Fruit fly (Drosophila melanogaster) whole organism, embryonic: ENCODE measurements around the gene Cep135.

ENCODE experiments used
- ATbp ChIP-seq: fragments of 200-800 bp; sonication (Bioruptor generic); optimal IDR thresholded peaks from 2 replicates; lab custom pipeline; 2017; ENCODE audit warnings: missing biosample characterization, mild to moderate bottlenecking, missing genetic modification characterization, missing genetic modification reagents
- Adf1 ChIP-seq: fragments of 200-800 bp; sonication (Bioruptor generic); IDR thresholded peaks from 2 replicates; pipeline ENCODE4 v1.3.6; 2022; ENCODE audit warnings: missing biosample characterization, missing genetic modification characterization
- Aef1 ChIP-seq: fragments of 200-800 bp; sonication (Bioruptor generic); IDR thresholded peaks from 3 replicates; pipeline ENCODE4 v1.3.6; 2022; ENCODE audit warnings: missing biosample characterization, missing genetic modification characterization
- BEAF-32 ChIP-seq: fragments of 200-800 bp; sonication (Bioruptor generic); optimal IDR thresholded peaks from 3 replicates; lab custom pipeline; 2017; ENCODE audit warnings: missing biosample characterization, missing genetic modification characterization, mild to moderate bottlenecking, moderate library complexity, missing genetic modification reagents
- CG10147 ChIP-seq: fragments of 200-800 bp; sonication (Bioruptor generic); optimal IDR thresholded peaks from 2 replicates; lab custom pipeline; 2019; ENCODE audit warnings: missing biosample characterization, mild to moderate bottlenecking, missing genetic modification characterization, moderate library complexity
- CG10979 ChIP-seq: fragments of 200-800 bp; sonication (Bioruptor generic); optimal IDR thresholded peaks from 2 replicates; lab custom pipeline; 2018; ENCODE audit warnings: missing biosample characterization, mild to moderate bottlenecking, missing genetic modification characterization, moderate library complexity
- CG11504 ChIP-seq: fragments of 200-800 bp; sonication (Bioruptor generic); optimal IDR thresholded peaks from 3 replicates; lab custom pipeline; 2019; ENCODE audit warnings: missing biosample characterization, mild to moderate bottlenecking, missing genetic modification characterization, moderate library complexity
- CG12071 ChIP-seq: fragments of 200-800 bp; sonication (Bioruptor generic); optimal IDR thresholded peaks from 3 replicates; lab custom pipeline; 2018; ENCODE audit warnings: missing biosample characterization, mild to moderate bottlenecking, missing genetic modification characterization
- CG15479 ChIP-seq: fragments of 200-800 bp; sonication (Bioruptor generic); optimal IDR thresholded peaks from 3 replicates; lab custom pipeline; 2019; ENCODE audit warnings: missing biosample characterization, mild to moderate bottlenecking, missing genetic modification characterization, moderate library complexity
- CG15601 ChIP-seq: fragments of 200-800 bp; sonication (Bioruptor generic); optimal IDR thresholded peaks from 3 replicates; lab custom pipeline; 2019; ENCODE audit warnings: missing biosample characterization, mild to moderate bottlenecking, missing genetic modification characterization, moderate library complexity
- CG1603 ChIP-seq: fragments of 200-800 bp; sonication (Bioruptor generic); optimal IDR thresholded peaks from 2 replicates; lab custom pipeline; 2019; ENCODE audit warnings: missing biosample characterization, mild to moderate bottlenecking, missing genetic modification characterization, moderate library complexity
- CG17186 ChIP-seq: fragments of 200-800 bp; sonication (Bioruptor generic); optimal IDR thresholded peaks from 3 replicates; lab custom pipeline; 2017; ENCODE audit warnings: missing biosample characterization, missing genetic modification reagents, missing genetic modification characterization
- CG17385 ChIP-seq: fragments of 200-800 bp; sonication (Bioruptor generic); optimal IDR thresholded peaks from 3 replicates; lab custom pipeline; 2018; ENCODE audit warnings: missing biosample characterization, mild to moderate bottlenecking, missing genetic modification characterization
- CG18011 ChIP-seq: fragments of 200-800 bp; sonication (Bioruptor generic); optimal IDR thresholded peaks from 2 replicates; lab custom pipeline; 2017; ENCODE audit warnings: missing biosample characterization, missing genetic modification characterization, mild to moderate bottlenecking, moderate library complexity, missing genotype
- CG2199 ChIP-seq: fragments of 200-800 bp; sonication (Bioruptor generic); IDR thresholded peaks from 3 replicates; pipeline ENCODE4 v1.3.6; 2022; ENCODE audit warnings: missing biosample characterization, missing genetic modification characterization
- CG30020 ChIP-seq: fragments of 200-800 bp; optimal IDR thresholded peaks from 2 replicates; lab custom pipeline; 2019; ENCODE audit warnings: missing biosample characterization, mild to moderate bottlenecking, missing genetic modification characterization, moderate library complexity
- CG5180 ChIP-seq: fragments of 200-800 bp; sonication (Bioruptor generic); optimal IDR thresholded peaks from 3 replicates; lab custom pipeline; 2017; ENCODE audit warnings: missing biosample characterization, missing genetic modification characterization, mild to moderate bottlenecking, moderate library complexity, missing genetic modification reagents
- CG6175 ChIP-seq: fragments of 200-800 bp; sonication (Bioruptor generic); IDR thresholded peaks from 3 replicates; pipeline ENCODE4 v1.3.6; 2022; ENCODE audit warnings: missing biosample characterization, missing genetic modification characterization
- CG8281 ChIP-seq: fragments of 200-800 bp; sonication (Bioruptor generic); optimal IDR thresholded peaks from 2 replicates; lab custom pipeline; 2018; ENCODE audit warnings: missing biosample characterization, mild to moderate bottlenecking, missing genetic modification characterization, moderate library complexity
- D ChIP-seq, 2 experiments: fragments of 200-800 bp in 1 of 2; fragments of >200 bp in 1 of 2; sonication (Bioruptor generic) in 1 of 2; optimal IDR thresholded peaks; 2 replicates in 1 of 2; 3 replicates in 1 of 2; lab custom pipeline; 2017; ENCODE audit warnings: mild to moderate bottlenecking in 1 of 2, missing biosample characterization in 1 of 2, missing genetic modification characterization in 1 of 2, missing genetic modification reagents in 1 of 2
- Dll ChIP-seq: fragments of 200-800 bp; sonication (Bioruptor generic); IDR thresholded peaks from 4 replicates; pipeline ENCODE4 v1.3.6; 2022; ENCODE audit warnings: missing biosample characterization, missing genetic modification characterization; ENCODE audit not compliant: partially characterized antibody
- Doc3 ChIP-seq: fragments of 200-800 bp; sonication (Bioruptor generic); IDR thresholded peaks from 3 replicates; pipeline ENCODE4 v1.3.6; 2022; ENCODE audit warnings: missing biosample characterization, missing genetic modification characterization; ENCODE audit not compliant: partially characterized antibody
- Drgx ChIP-seq: fragments of 200-800 bp; sonication (Bioruptor generic); IDR thresholded peaks from 2 replicates; pipeline ENCODE4 v1.3.6; 2022; ENCODE audit warnings: missing biosample characterization, missing genetic modification characterization
- ERR ChIP-seq: fragments of 200-800 bp; sonication (Bioruptor generic); optimal IDR thresholded peaks from 2 replicates; lab custom pipeline; 2016; ENCODE audit warnings: missing biosample characterization, missing genetic modification characterization
- Ets65A ChIP-seq: fragments of 200-800 bp; sonication (Bioruptor generic); peaks from one replicate; lab custom pipeline; 2016; ENCODE audit warnings: missing biosample characterization, missing genetic modification characterization
- Ets97D ChIP-seq: fragments of 200-800 bp; sonication (Bioruptor generic); optimal IDR thresholded peaks from 3 replicates; lab custom pipeline; 2016; ENCODE audit warnings: missing biosample characterization, missing genetic modification characterization
- Hr51 ChIP-seq, 2 experiments: fragments of 200-800 bp; sonication (Bioruptor generic); optimal IDR thresholded peaks; 2 replicates in 1 of 2; 3 replicates in 1 of 2; lab custom pipeline; 2016 to 2018; ENCODE audit warnings: missing biosample characterization in 2 of 2, missing genetic modification characterization in 2 of 2, mild to moderate bottlenecking in 1 of 2, moderate library complexity in 1 of 2
- Jarid2 ChIP-seq: fragments of 200-800 bp; sonication (Bioruptor generic); optimal IDR thresholded peaks from 3 replicates; lab custom pipeline; 2017; ENCODE audit warnings: mild to moderate bottlenecking, missing biosample characterization, missing genetic modification reagents, missing genetic modification characterization
- Med ChIP-seq: fragments of 200-800 bp; sonication (Bioruptor generic); peaks from one replicate; lab custom pipeline; 2016; ENCODE audit warnings: missing biosample characterization, missing genetic modification characterization, mild to moderate bottlenecking, inconsistent platforms, moderate library complexity
- NC2β ChIP-seq: fragments of 200-800 bp; sonication (Bioruptor generic); optimal IDR thresholded peaks from 2 replicates; lab custom pipeline; 2016; ENCODE audit warnings: missing biosample characterization, missing genetic modification characterization
- Sox100B ChIP-seq: fragments of 200-800 bp; sonication (Bioruptor generic); optimal IDR thresholded peaks from 3 replicates; lab custom pipeline; 2018; ENCODE audit warnings: missing biosample characterization, mild to moderate bottlenecking, missing genetic modification characterization
- Ssrp ChIP-seq: fragments of 200-800 bp; sonication (Bioruptor generic); optimal IDR thresholded peaks from 2 replicates; lab custom pipeline; 2018; ENCODE audit warnings: missing biosample characterization, mild to moderate bottlenecking, missing genetic modification characterization, moderate library complexity
- Tbp ChIP-seq: fragments of >200 bp; optimal IDR thresholded peaks from 2 replicates; lab custom pipeline; 2018; ENCODE audit warnings: missing biosample characterization, missing genetic modification characterization
- Trl ChIP-seq, 3 experiments: fragments of >200 bp in 2 of 3; fragments of 200-800 bp in 1 of 3; sonication (Bioruptor generic) in 1 of 3; optimal IDR thresholded peaks; 2 replicates in 1 of 3; 3 replicates in 2 of 3; lab custom pipeline; 2016 to 2017; ENCODE audit warnings: missing biosample characterization in 1 of 3, missing genetic modification characterization in 1 of 3
- ac ChIP-seq: fragments of 200-800 bp; sonication (Bioruptor generic); optimal IDR thresholded peaks from 3 replicates; lab custom pipeline; 2017; ENCODE audit warnings: missing biosample characterization, mild to moderate bottlenecking, missing genetic modification characterization
- bab2 ChIP-seq: fragments of 200-800 bp; sonication (Bioruptor generic); optimal IDR thresholded peaks from 2 replicates; lab custom pipeline; 2016; ENCODE audit warnings: missing biosample characterization, missing genetic modification characterization
- gem ChIP-seq: fragments of 200-800 bp; sonication (Bioruptor generic); optimal IDR thresholded peaks from 2 replicates; lab custom pipeline; 2019; ENCODE audit warnings: missing biosample characterization, mild to moderate bottlenecking, missing genetic modification characterization, moderate library complexity
- inv ChIP-seq: fragments of 200-800 bp; sonication (Bioruptor generic); IDR thresholded peaks from 2 replicates; pipeline ENCODE4 v1.3.6; 2022; ENCODE audit warnings: missing biosample characterization, missing genetic modification characterization; ENCODE audit not compliant: partially characterized antibody
- nom ChIP-seq: fragments of 200-800 bp; sonication (Bioruptor generic); optimal IDR thresholded peaks from 2 replicates; lab custom pipeline; 2017; ENCODE audit warnings: missing biosample characterization, missing genetic modification characterization, mild to moderate bottlenecking, moderate library complexity, missing genetic modification reagents
- pzg ChIP-seq: fragments of 200-800 bp; sonication (Bioruptor generic); optimal IDR thresholded peaks from 3 replicates; lab custom pipeline; 2018; ENCODE audit warnings: missing biosample characterization, mild to moderate bottlenecking, missing genetic modification characterization, moderate library complexity
- ro ChIP-seq: fragments of 200-800 bp; sonication (Bioruptor generic); IDR thresholded peaks from 2 replicates; pipeline ENCODE4 v1.3.6; 2022; ENCODE audit warnings: missing biosample characterization, missing genetic modification characterization
- sd ChIP-seq: fragments of 200-800 bp; sonication (Bioruptor generic); optimal IDR thresholded peaks from 3 replicates; lab custom pipeline; 2018; ENCODE audit warnings: missing biosample characterization, mild to moderate bottlenecking, missing genetic modification characterization, moderate library complexity
- tup ChIP-seq: fragments of 200-800 bp; sonication (Bioruptor generic); optimal IDR thresholded peaks from 2 replicates; lab custom pipeline; 2016; ENCODE audit warnings: missing biosample characterization, mild to moderate bottlenecking, missing genetic modification characterization, moderate library complexity
- zfh2 ChIP-seq: fragments of 200-800 bp; sonication (Bioruptor generic); optimal IDR thresholded peaks from 2 replicates; lab custom pipeline; 2016; ENCODE audit warnings: missing biosample characterization, missing genetic modification characterization

Cep135 gene

DNA sequence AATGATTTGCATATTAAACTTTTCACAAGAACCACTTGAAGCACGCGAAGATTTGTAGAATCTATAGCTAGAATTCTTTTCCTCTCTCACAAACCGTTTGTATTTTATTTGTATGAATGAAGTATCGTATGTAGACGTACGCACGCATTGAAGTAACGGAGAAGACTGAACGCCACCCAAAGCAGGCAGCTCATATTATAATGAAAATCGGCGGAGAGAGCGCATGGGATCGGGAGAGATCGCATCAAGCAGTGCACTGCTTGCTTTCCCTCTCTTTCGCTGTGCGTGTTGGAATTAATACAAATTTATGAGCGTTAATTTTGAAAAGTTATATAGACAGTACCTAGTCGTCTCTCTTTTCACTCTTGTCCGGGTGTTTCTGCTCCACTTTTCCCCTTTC, 37.3 kb upstream of the Cep135 start (continued):
- TF ChIP-seq ATbp (GFP tag; lab: Kevin White, UChicago) (no peak), inv (GFP tag; lab: Robert Waterston, UW) (no peak)

dm6 chr3L:15084288-15084687, 32.2 kb upstream of the Cep135 start:
- peak; percentile 1 for TF ChIP-seq Med (GFP tag; lab: Kevin White, UChicago)
- peak; percentile 96 for TF ChIP-seq CG2199 (GFP tag; lab: Robert Waterston, UW)
- no peak for TF ChIP-seq Tbp (GFP tag; lab: Kevin White, UChicago)
- TF ChIP-seq Doc3 (GFP tag; lab: Robert Waterston, UW), result no peak
- TF ChIP-seq CG5180 (GFP tag; lab: Kevin White, UChicago), result peak; percentile 8
- 0 out of 3 replicates have a peak, but pooled peaks have one; percentile 25 for TF ChIP-seq CG6175 (GFP tag; lab: Robert Waterston, UW)
- TF ChIP-seq CG11504 (tag; lab: Kevin White, UChicago), result peak; percentile 97

DNA sequence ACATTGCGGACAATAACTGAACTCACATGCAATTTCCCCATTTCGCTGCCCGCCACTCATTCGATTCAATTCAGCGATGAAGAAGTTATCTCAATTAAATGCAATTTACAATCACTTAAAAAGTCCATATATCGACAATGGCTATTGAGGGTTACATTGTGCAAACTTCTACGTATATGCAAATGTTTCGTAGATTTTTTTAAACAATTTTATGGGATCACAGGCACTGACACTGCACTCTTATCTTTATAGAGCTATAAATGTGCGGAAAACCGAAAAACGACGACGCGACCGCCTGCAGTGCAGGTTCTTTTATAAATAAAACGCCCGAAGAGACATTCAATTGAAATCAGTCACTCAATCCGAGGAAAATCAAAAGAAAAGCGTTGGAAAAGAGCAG, 28.3 kb upstream of the Cep135 start:
- no peak for TF ChIP-seq Adf1 (GFP tag; lab: Robert Waterston, UW)
- peak in 1 of 2 experiments; percentile 37 for TF ChIP-seq Trl (optimal IDR thresholded peaks at IDR 0.05; lab: Kevin White, UChicago)
- no peak for TF ChIP-seq Trl (GFP tag; optimal IDR thresholded peaks at IDR 0.05; lab: Kevin White, UChicago)
- TF ChIP-seq Hr51 (GFP tag; optimal IDR thresholded peaks at IDR 0.05; lab: Kevin White, UChicago), result no peak
- TF ChIP-seq Sox100B, result no peak
- TF ChIP-seq CG2199 (GFP tag; lab: Robert Waterston, UW), result peak; percentile 89; the same call in 1 of the 3 replicates
- TF ChIP-seq ac, result no peak
- TF ChIP-seq CG15479, result peak; percentile 32
- no peak for TF ChIP-seq zfh2
- no peak for TF ChIP-seq CG18011 (GFP tag; lab: Kevin White, UChicago)
- TF ChIP-seq Dll (GFP tag; lab: Robert Waterston, UW), result no peak
- TF ChIP-seq nom, result no peak
- TF ChIP-seq ro, result no peak
- TF ChIP-seq Jarid2 (GFP tag; lab: Kevin White, UChicago), result no peak

dm6 chr3L:15089083-15089704, 27.3 kb upstream of the Cep135 start:
- TF ChIP-seq ERR (GFP tag; lab: Kevin White, UChicago) (no peak), CG17186 (GFP tag; lab: Kevin White, UChicago) (no peak), CG12071 (GFP tag; lab: Kevin White, UChicago) (no peak), CG30020 (no peak), bab2 (GFP tag; lab: Kevin White, UChicago) (no peak), pzg (GFP tag; lab: Kevin White, UChicago) (no peak), Ets97D (GFP tag; lab: Kevin White, UChicago) (no peak), NC2β (GFP tag; lab: Kevin White, UChicago) (no peak), CG8281 (tag; lab: Kevin White, UChicago) (no peak), Drgx (GFP tag; lab: Robert Waterston, UW) (no peak), BEAF-32 (GFP tag; lab: Kevin White, UChicago) (no peak), Aef1 (GFP tag; lab: Robert Waterston, UW) (no peak), Ets65A (no peak), sd (tag; lab: Kevin White, UChicago) (peak; percentile 14), Ssrp (no peak), CG15601 (tag; lab: Kevin White, UChicago) (peak; percentile 57), tup (no peak), CG17385 (GFP tag; lab: Kevin White, UChicago) (peak; percentile 10), D (optimal IDR thresholded peaks at IDR 0.05; lab: Kevin White, UChicago) (no peak), D (GFP tag; optimal IDR thresholded peaks at IDR 0.05; lab: Kevin White, UChicago) (no peak), CG10147 (GFP tag; lab: Kevin White, UChicago) (peak; percentile 5), gem (tag; lab: Kevin White, UChicago) (peak; percentile 62), CG10979 (tag; lab: Kevin White, UChicago) (peak; percentile 27), CG1603 (tag; lab: Kevin White, UChicago) (no peak)
